Worm (Caenorhabditis elegans) whole organism, L4 larva: ENCODE results near the gene nhr-175.

Source experiments
- F10B5.3 ChIP-seq: sonication (generic microtip); optimal IDR thresholded peaks from 2 replicates; lab custom pipeline; 2016; ENCODE audit warnings: mild to moderate bottlenecking, missing genetic modification characterization, missing compliant biosample characterization
- ama-1 ChIP-seq: fragments of 150-350 bp; optimal IDR thresholded peaks from 2 replicates; lab custom pipeline; 2014; ENCODE audit warnings: inconsistent platforms, mixed read lengths
- fos-1 ChIP-seq: fragments of 150-350 bp; optimal IDR thresholded peaks from 2 replicates; lab custom pipeline; 2014; ENCODE audit warnings: missing biosample characterization, missing genetic modification characterization
- mep-1 ChIP-seq: fragments of 150-350 bp; sonication (generic microtip); optimal IDR thresholded peaks from 3 replicates; lab custom pipeline; 2014; ENCODE audit warnings: missing biosample characterization, missing genetic modification characterization
- nhr-11 ChIP-seq: fragments of 150-350 bp; optimal IDR thresholded peaks from 2 replicates; lab custom pipeline; 2014; ENCODE audit warnings: missing biosample characterization, missing genetic modification characterization
- nhr-28 ChIP-seq: fragments of 150-350 bp; optimal IDR thresholded peaks from 2 replicates; lab custom pipeline; 2014; ENCODE audit warnings: missing biosample characterization, missing genetic modification characterization
- snpc-4 ChIP-seq: fragments of 150-350 bp; optimal IDR thresholded peaks from 2 replicates; lab custom pipeline; 2014; ENCODE audit warnings: missing biosample characterization, missing genetic modification characterization
- zfp-2 ChIP-seq: sonication (generic microtip); optimal IDR thresholded peaks from 2 replicates; lab custom pipeline; 2016; ENCODE audit warnings: mild to moderate bottlenecking, missing genetic modification characterization, missing compliant biosample characterization

- TF ChIP-seq mep-1 (tag; lab: Kevin White, UChicago) (no peak), F10B5.3 (no peak), ama-1 (no peak), nhr-28 (tag; lab: Kevin White, UChicago) (no peak), snpc-4 (tag; lab: Kevin White, UChicago) (no peak), zfp-2 (no peak), fos-1 (tag; lab: Kevin White, UChicago) (no peak), nhr-11 (tag; lab: Kevin White, UChicago) (no peak)
Observed at ce11 chrV:13857132-13857531, 9.4 kb upstream of the nhr-175 start, which contains the start of gene srx-136.
